Worm (Caenorhabditis elegans): ENCODE measurements around the gene F59A6.13.

F59A6.13 gene

DNA sequence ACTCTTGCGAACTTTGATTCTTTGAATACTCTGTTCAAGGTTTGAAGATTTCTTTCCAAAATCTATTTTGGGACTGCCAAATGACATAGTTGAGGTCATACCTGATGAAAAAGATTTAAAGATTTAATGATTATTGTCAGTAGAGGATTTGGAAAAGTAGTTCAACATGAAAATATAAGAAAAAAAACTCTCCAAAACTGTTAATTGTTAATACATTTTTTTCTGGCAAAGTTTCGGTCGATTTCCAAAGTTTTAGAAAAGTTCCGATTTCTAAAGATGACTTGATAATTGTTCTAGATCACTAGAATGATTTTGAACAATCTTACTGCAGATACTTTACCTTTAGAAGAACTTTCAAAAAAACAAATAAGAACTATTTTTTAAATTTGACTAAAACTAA, 48.7 kb downstream of the F59A6.13 start, which contains the start of gene C27A2.7:
Gene C27A2.7, minus strand, starts transcription at position 101 of the 400 bp plus-strand sequence.
- TF ChIP-seq ztf-26 (tag; optimal IDR thresholded peaks at IDR 0.05) (no peak), mel-28 (tag; optimal IDR thresholded peaks at IDR 0.05; ENCODE audit: borderline replicate concordance) (no peak), hlh-12 (tag; optimal IDR thresholded peaks at IDR 0.05) (no peak), Y79H2A.3 (GFP tag; conservative IDR thresholded peaks at IDR 0.05) (no peak)
